Fruit fly (Drosophila melanogaster) whole organism, embryonic: ENCODE results near the gene CG31431.

Source experiments
- Ada2b ChIP-seq: fragments of 200-800 bp; sonication (Bioruptor generic); IDR thresholded peaks from 2 replicates; pipeline ENCODE4 v1.3.6; 2022; ENCODE audit warnings: missing biosample characterization, missing genetic modification characterization
- Antp ChIP-seq: fragments of 200-800 bp; sonication (Bioruptor generic); optimal IDR thresholded peaks from 3 replicates; lab custom pipeline; 2016; ENCODE audit warnings: missing biosample characterization, missing genetic modification characterization
- Bdp1 ChIP-seq: fragments of 200-800 bp; sonication (Bioruptor generic); optimal IDR thresholded peaks from 3 replicates; lab custom pipeline; 2016; ENCODE audit warnings: missing biosample characterization, missing genetic modification characterization
- CG10979 ChIP-seq: fragments of 200-800 bp; sonication (Bioruptor generic); optimal IDR thresholded peaks from 2 replicates; lab custom pipeline; 2018; ENCODE audit warnings: missing biosample characterization, mild to moderate bottlenecking, missing genetic modification characterization, moderate library complexity
- CG11456 ChIP-seq: fragments of 200-800 bp; sonication (Bioruptor generic); IDR thresholded peaks from 3 replicates; pipeline ENCODE4 v1.3.6; 2022; ENCODE audit warnings: missing biosample characterization, missing genetic modification characterization
- CG11560 ChIP-seq: fragments of 200-800 bp; sonication (Bioruptor generic); IDR thresholded peaks from 3 replicates; pipeline ENCODE4 v1.3.6; 2022; ENCODE audit warnings: missing biosample characterization, missing genetic modification characterization
- CG12659 ChIP-seq: fragments of 200-800 bp; sonication (Bioruptor generic); optimal IDR thresholded peaks from 3 replicates; lab custom pipeline; 2017; ENCODE audit warnings: mild to moderate bottlenecking, missing biosample characterization, missing genetic modification reagents, missing genetic modification characterization
- CG12769 ChIP-seq: fragments of 200-800 bp; sonication (Bioruptor generic); optimal IDR thresholded peaks from 2 replicates; lab custom pipeline; 2019; ENCODE audit warnings: missing biosample characterization, mild to moderate bottlenecking, missing genetic modification characterization, moderate library complexity
- CG14667 ChIP-seq: fragments of 200-800 bp; sonication (Bioruptor generic); IDR thresholded peaks from 2 replicates; pipeline ENCODE4 v1.3.6; 2022; ENCODE audit warnings: missing biosample characterization, missing genetic modification characterization
- CG15011 ChIP-seq: fragments of 200-800 bp; sonication (Bioruptor generic); optimal IDR thresholded peaks from 3 replicates; lab custom pipeline; 2018; ENCODE audit warnings: missing biosample characterization, mild to moderate bottlenecking, missing genetic modification characterization
- CG16779 ChIP-seq: fragments of 200-800 bp; sonication (Bioruptor generic); IDR thresholded peaks from 2 replicates; pipeline ENCODE4 v1.3.6; 2022; ENCODE audit warnings: missing biosample characterization, missing genetic modification characterization
- CG16813 ChIP-seq: fragments of 200-800 bp; sonication (Bioruptor generic); IDR thresholded peaks from 3 replicates; pipeline ENCODE4 v1.3.6; 2022; ENCODE audit warnings: missing biosample characterization, missing genetic modification characterization; ENCODE audit not compliant: partially characterized antibody
- CG17328 ChIP-seq: fragments of 200-800 bp; sonication (Bioruptor generic); IDR thresholded peaks from 2 replicates; pipeline ENCODE4 v1.3.6; 2022; ENCODE audit warnings: missing biosample characterization, missing genetic modification characterization
- CG18599 ChIP-seq: fragments of 200-800 bp; sonication (Bioruptor generic); optimal IDR thresholded peaks from 3 replicates; lab custom pipeline; 2017; ENCODE audit warnings: missing biosample characterization, missing genetic modification characterization, mild to moderate bottlenecking, moderate library complexity, missing genetic modification reagents
- CG2712 ChIP-seq: fragments of 200-800 bp; optimal IDR thresholded peaks from 3 replicates; lab custom pipeline; 2019; ENCODE audit warnings: missing biosample characterization, mild to moderate bottlenecking, missing genetic modification characterization, moderate library complexity
- CG3163 ChIP-seq: fragments of 200-800 bp; sonication (Bioruptor generic); optimal IDR thresholded peaks from 3 replicates; lab custom pipeline; 2016; ENCODE audit warnings: missing biosample characterization, missing genetic modification characterization
- CG4328 ChIP-seq: fragments of 200-800 bp; sonication (Bioruptor generic); optimal IDR thresholded peaks from 3 replicates; lab custom pipeline; 2017; ENCODE audit warnings: missing biosample characterization, missing genetic modification reagents, missing genetic modification characterization
- CG6654 ChIP-seq: fragments of 200-800 bp; sonication (Bioruptor generic); optimal IDR thresholded peaks from 2 replicates; lab custom pipeline; 2017; ENCODE audit warnings: missing biosample characterization, mild to moderate bottlenecking, missing genetic modification characterization
- CG8281 ChIP-seq: fragments of 200-800 bp; sonication (Bioruptor generic); optimal IDR thresholded peaks from 2 replicates; lab custom pipeline; 2018; ENCODE audit warnings: missing biosample characterization, mild to moderate bottlenecking, missing genetic modification characterization, moderate library complexity
- CG8765 ChIP-seq: fragments of 200-800 bp; sonication (Bioruptor generic); IDR thresholded peaks from 2 replicates; pipeline ENCODE4 v1.3.6; 2022; ENCODE audit warnings: missing biosample characterization, missing genetic modification characterization
- CoRest ChIP-seq: fragments of 200-800 bp; sonication (Bioruptor generic); optimal IDR thresholded peaks from 3 replicates; lab custom pipeline; 2018; ENCODE audit warnings: missing biosample characterization, mild to moderate bottlenecking, missing genetic modification characterization, moderate library complexity
- D19B ChIP-seq: fragments of 200-800 bp; sonication (Bioruptor generic); optimal IDR thresholded peaks from 2 replicates; lab custom pipeline; 2017; ENCODE audit warnings: missing biosample characterization, mild to moderate bottlenecking, missing genetic modification characterization
- Dip3 ChIP-seq: fragments of 200-800 bp; sonication (Bioruptor generic); optimal IDR thresholded peaks from 3 replicates; lab custom pipeline; 2016; ENCODE audit warnings: missing biosample characterization, missing genetic modification characterization
- Doc2 ChIP-seq: fragments of 200-800 bp; sonication (Bioruptor generic); IDR thresholded peaks from 2 replicates; pipeline ENCODE4 v1.3.6; 2022; ENCODE audit warnings: missing biosample characterization, missing genetic modification characterization
- Drgx ChIP-seq: fragments of 200-800 bp; sonication (Bioruptor generic); IDR thresholded peaks from 2 replicates; pipeline ENCODE4 v1.3.6; 2022; ENCODE audit warnings: missing biosample characterization, missing genetic modification characterization
- E2f1 ChIP-seq: fragments of 200-800 bp; sonication (Bioruptor generic); IDR thresholded peaks from 2 replicates; pipeline ENCODE4 v1.3.6; 2022; ENCODE audit warnings: missing biosample characterization, missing genetic modification characterization
- NK7.1 ChIP-seq: fragments of 200-800 bp; sonication (Bioruptor generic); optimal IDR thresholded peaks from 3 replicates; lab custom pipeline; 2016; ENCODE audit warnings: missing biosample characterization, missing genetic modification characterization
- Rfx ChIP-seq: fragments of 200-800 bp; sonication (Bioruptor generic); IDR thresholded peaks from 2 replicates; pipeline ENCODE4 v1.3.6; 2022; ENCODE audit warnings: missing biosample characterization, missing genetic modification characterization
- Rx ChIP-seq: fragments of 200-800 bp; sonication (Bioruptor generic); IDR thresholded peaks from 2 replicates; pipeline ENCODE4 v1.3.6; 2022; ENCODE audit warnings: missing biosample characterization, missing genetic modification characterization
- Ssrp ChIP-seq: fragments of 200-800 bp; sonication (Bioruptor generic); optimal IDR thresholded peaks from 2 replicates; lab custom pipeline; 2018; ENCODE audit warnings: missing biosample characterization, mild to moderate bottlenecking, missing genetic modification characterization, moderate library complexity
- Vsx1 ChIP-seq: fragments of 200-800 bp; sonication (Bioruptor generic); optimal IDR thresholded peaks from 2 replicates; lab custom pipeline; 2017; ENCODE audit warnings: missing biosample characterization, mild to moderate bottlenecking, missing genetic modification characterization, missing genetic modification reagents
- bab2 ChIP-seq: fragments of 200-800 bp; sonication (Bioruptor generic); optimal IDR thresholded peaks from 2 replicates; lab custom pipeline; 2016; ENCODE audit warnings: missing biosample characterization, missing genetic modification characterization
- ftz-f1 ChIP-seq: fragments of 200-800 bp; sonication (Bioruptor generic); optimal IDR thresholded peaks from 2 replicates; lab custom pipeline; 2016; ENCODE audit warnings: missing biosample characterization, missing genetic modification characterization
- gem ChIP-seq: fragments of 200-800 bp; sonication (Bioruptor generic); optimal IDR thresholded peaks from 2 replicates; lab custom pipeline; 2019; ENCODE audit warnings: missing biosample characterization, mild to moderate bottlenecking, missing genetic modification characterization, moderate library complexity
- ken ChIP-seq: fragments of 200-800 bp; sonication (Bioruptor generic); IDR thresholded peaks from 3 replicates; pipeline ENCODE4 v1.3.6; 2022; ENCODE audit warnings: missing biosample characterization, missing genetic modification characterization
- knrl ChIP-seq: fragments of 200-800 bp; sonication (Bioruptor generic); IDR thresholded peaks from 3 replicates; pipeline ENCODE4 v1.3.6; 2022; ENCODE audit warnings: missing biosample characterization, missing genetic modification characterization; ENCODE audit not compliant: partially characterized antibody
- nau ChIP-seq: fragments of 200-800 bp; sonication (Bioruptor generic); optimal IDR thresholded peaks from 3 replicates; lab custom pipeline; 2017; ENCODE audit warnings: missing biosample characterization, mild to moderate bottlenecking, missing genetic modification characterization, missing genetic modification reagents
- nerfin-2 ChIP-seq: fragments of 200-800 bp; sonication (Bioruptor generic); IDR thresholded peaks from 2 replicates; pipeline ENCODE4 v1.3.6; 2022; ENCODE audit warnings: missing biosample characterization, missing genetic modification characterization; ENCODE audit not compliant: partially characterized antibody
- org-1 ChIP-seq: fragments of 200-800 bp; sonication (Bioruptor generic); optimal IDR thresholded peaks from 2 replicates; lab custom pipeline; 2017; ENCODE audit warnings: missing biosample characterization, missing genetic modification characterization
- pita ChIP-seq: fragments of 200-800 bp; sonication (Bioruptor generic); optimal IDR thresholded peaks from 2 replicates; lab custom pipeline; 2017; ENCODE audit warnings: missing biosample characterization, mild to moderate bottlenecking, missing genetic modification characterization
- sima ChIP-seq: fragments of 200-800 bp; sonication (Bioruptor generic); optimal IDR thresholded peaks from 2 replicates; lab custom pipeline; 2016; ENCODE audit warnings: missing biosample characterization, missing genetic modification characterization
- sisA ChIP-seq: fragments of 200-800 bp; sonication (Bioruptor generic); IDR thresholded peaks from 2 replicates; pipeline ENCODE4 v1.3.6; 2022; ENCODE audit warnings: missing biosample characterization, missing genetic modification characterization
- sna ChIP-seq: fragments of 200-800 bp; sonication (Bioruptor generic); IDR thresholded peaks from 2 replicates; pipeline ENCODE4 v1.3.6; 2022; ENCODE audit warnings: missing biosample characterization, missing genetic modification characterization; ENCODE audit not compliant: partially characterized antibody
- stc ChIP-seq: fragments of 200-800 bp; sonication (Bioruptor generic); IDR thresholded peaks from 2 replicates; pipeline ENCODE4 v1.3.6; 2022; ENCODE audit warnings: missing biosample characterization, missing genetic modification characterization
- twi ChIP-seq: fragments of 200-800 bp; optimal IDR thresholded peaks from 2 replicates; lab custom pipeline; 2019; ENCODE audit warnings: missing biosample characterization, mild to moderate bottlenecking, missing genetic modification characterization, moderate library complexity
- unpg ChIP-seq: fragments of 200-800 bp; sonication (Bioruptor generic); optimal IDR thresholded peaks from 3 replicates; lab custom pipeline; 2018; ENCODE audit warnings: missing biosample characterization, mild to moderate bottlenecking, missing genetic modification characterization, moderate library complexity

Gene CG31431

DNA sequence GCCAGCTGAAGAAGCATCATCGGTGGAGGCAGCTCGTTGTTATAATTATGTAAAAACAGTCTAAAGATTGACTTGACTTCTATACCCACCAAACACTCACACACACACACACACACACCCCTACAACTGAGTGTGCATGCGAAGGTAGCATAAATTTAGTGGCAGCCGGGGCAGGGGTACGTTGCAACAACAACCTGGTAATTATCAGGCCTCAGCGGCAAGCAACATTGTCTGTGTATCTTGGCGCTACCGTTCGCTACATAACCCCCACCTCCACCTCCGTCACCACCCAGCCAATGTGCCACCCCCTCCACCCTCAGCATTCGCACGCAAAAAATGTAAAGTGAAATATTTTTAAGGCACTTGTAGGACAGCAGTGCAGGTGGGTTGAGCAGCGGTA, 46.5 kb downstream of the CG31431 start:
- no peak for TF ChIP-seq Rx (GFP tag; lab: Robert Waterston, UW)
- TF ChIP-seq stc (GFP tag; lab: Robert Waterston, UW), result no peak
- no peak for TF ChIP-seq Drgx (GFP tag; lab: Robert Waterston, UW)
- TF ChIP-seq Antp (GFP tag; lab: Kevin White, UChicago), result no peak
- no peak for TF ChIP-seq CG3163

DNA sequence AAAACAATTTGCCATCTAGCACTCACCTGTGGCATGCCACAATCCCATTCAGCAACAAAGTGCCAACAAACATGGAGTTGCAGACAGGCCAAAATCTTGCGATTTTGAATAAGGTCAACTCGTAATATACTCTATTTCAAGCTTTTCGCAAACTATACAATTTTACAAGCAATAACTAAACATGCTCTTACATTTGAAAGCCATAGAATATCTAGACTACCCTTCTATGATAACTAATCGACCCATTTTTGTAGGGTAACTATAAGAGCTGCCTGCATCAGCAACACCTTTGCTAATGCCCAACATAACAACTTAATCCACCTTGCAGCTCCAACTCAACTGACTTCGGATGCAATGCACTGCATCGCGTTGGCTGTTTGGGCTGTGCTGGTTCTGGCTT, 50.0 kb downstream of the CG31431 start:
- TF ChIP-seq Drgx (GFP tag; lab: Robert Waterston, UW) (0 out of 2 replicates have a peak, but pooled peaks have one; percentile 19), sna (GFP tag; lab: Robert Waterston, UW) (no peak)

DNA sequence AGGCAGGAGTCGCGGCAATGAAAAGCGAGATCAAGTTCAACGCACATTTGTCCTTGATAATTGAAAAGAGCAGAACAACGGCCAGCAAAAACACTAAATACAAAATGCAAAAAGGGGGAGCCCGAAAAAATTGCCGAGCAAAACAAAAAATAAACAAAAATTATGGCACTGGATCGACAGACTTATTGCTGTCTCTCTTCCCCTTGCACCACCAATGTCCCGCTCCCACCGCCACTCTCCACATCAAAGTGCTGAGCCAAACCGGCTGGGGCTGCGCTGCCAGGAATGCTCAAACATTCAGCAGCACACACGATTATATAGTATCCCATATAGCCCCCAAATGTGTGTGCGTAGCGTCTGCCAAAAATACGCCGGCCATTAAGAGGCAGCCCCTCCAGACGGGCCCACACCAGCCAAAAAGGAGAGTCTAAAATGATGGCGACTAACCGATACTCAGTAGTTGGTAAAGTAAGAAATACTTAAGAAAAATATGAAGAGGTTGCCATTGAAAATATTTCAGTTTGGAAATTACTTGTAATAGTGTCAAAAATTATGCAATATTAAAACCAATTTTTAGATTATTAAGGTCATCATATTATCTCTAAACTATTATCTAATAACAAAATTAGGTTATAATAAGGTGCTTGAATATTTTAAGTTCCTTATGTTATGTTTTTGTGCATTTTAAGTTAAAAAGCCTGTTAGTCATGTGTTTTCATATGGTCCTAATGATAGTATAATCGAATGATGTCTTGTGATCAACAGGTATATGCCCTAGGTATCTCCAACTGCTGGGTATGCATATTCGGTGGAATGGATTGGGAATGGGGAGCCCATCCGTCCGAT, 51.1 kb downstream of the CG31431 start:
- no peak for TF ChIP-seq ftz-f1 (GFP tag; lab: Kevin White, UChicago)
- no peak for TF ChIP-seq bab2
- peak; percentile 33 for TF ChIP-seq gem (tag; lab: Kevin White, UChicago)
- TF ChIP-seq CG16813 (GFP tag; lab: Robert Waterston, UW), result 0 out of 3 replicates have a peak, but pooled peaks have one; percentile 15
- no peak for TF ChIP-seq CG11456 (GFP tag; lab: Robert Waterston, UW)
- TF ChIP-seq E2f1 (GFP tag; lab: Robert Waterston, UW), result no peak
- no peak for TF ChIP-seq Doc2 (GFP tag; lab: Robert Waterston, UW)
- TF ChIP-seq CoRest, result peak; percentile 22
- no peak for TF ChIP-seq CG8765 (GFP tag; lab: Robert Waterston, UW)
- TF ChIP-seq Bdp1 (GFP tag; lab: Kevin White, UChicago), result no peak
- TF ChIP-seq pita (GFP tag; lab: Kevin White, UChicago), result no peak
- TF ChIP-seq NK7.1 (GFP tag; lab: Kevin White, UChicago), result no peak
- no peak for TF ChIP-seq CG11560 (tag; lab: Robert Waterston, UW)
- TF ChIP-seq twi (tag; lab: Kevin White, UChicago), result no peak
- TF ChIP-seq CG14667 (GFP tag; lab: Robert Waterston, UW), result no peak
- TF ChIP-seq Vsx1 (GFP tag; lab: Kevin White, UChicago), result no peak
- TF ChIP-seq Ssrp, result no peak
- no peak for TF ChIP-seq CG17328 (GFP tag; lab: Robert Waterston, UW)
- no peak for TF ChIP-seq unpg
- TF ChIP-seq CG18599 (GFP tag; lab: Kevin White, UChicago), result no peak
- TF ChIP-seq ken (GFP tag; lab: Robert Waterston, UW), result no peak
- TF ChIP-seq sima, result no peak
- no peak for TF ChIP-seq CG12659 (GFP tag; lab: Kevin White, UChicago)
- peak; percentile 59 for TF ChIP-seq CG12769 (tag; lab: Kevin White, UChicago)
- no peak for TF ChIP-seq knrl (GFP tag; lab: Robert Waterston, UW)
- TF ChIP-seq CG4328, result no peak
- TF ChIP-seq nerfin-2 (GFP tag; lab: Robert Waterston, UW), result no peak
- TF ChIP-seq nau (GFP tag; lab: Kevin White, UChicago), result no peak
- TF ChIP-seq sisA (GFP tag; lab: Robert Waterston, UW), result no peak
- no peak for TF ChIP-seq org-1
- no peak for TF ChIP-seq Rfx (GFP tag; lab: Robert Waterston, UW)
- no peak for TF ChIP-seq CG15011 (GFP tag; lab: Kevin White, UChicago)
- no peak for TF ChIP-seq CG16779
- peak; percentile 25 for TF ChIP-seq D19B (GFP tag; lab: Kevin White, UChicago)
- TF ChIP-seq CG2712 (tag; lab: Kevin White, UChicago), result no peak
- TF ChIP-seq CG6654, result no peak
- TF ChIP-seq CG10979, result no peak
- TF ChIP-seq Ada2b (GFP tag; lab: Robert Waterston, UW), result no peak
- no peak for TF ChIP-seq CG8281 (tag; lab: Kevin White, UChicago)
- no peak for TF ChIP-seq Dip3 (GFP tag; lab: Kevin White, UChicago)
